Fruit fly (Drosophila melanogaster) whole organism, embryonic: ENCODE data around the gene CG32195.

Experiments used
- Ada2b ChIP-seq: fragments of 200-800 bp; sonication (Bioruptor generic); IDR thresholded peaks from 2 replicates; pipeline ENCODE4 v1.3.6; 2022; ENCODE audit warnings: missing biosample characterization, missing genetic modification characterization
- Atf3 ChIP-seq: fragments of 200-800 bp; sonication (Bioruptor generic); optimal IDR thresholded peaks from 3 replicates; lab custom pipeline; 2016; ENCODE audit warnings: missing biosample characterization, missing genetic modification characterization
- CG10959 ChIP-seq: fragments of 200-800 bp; sonication (Bioruptor generic); IDR thresholded peaks from 2 replicates; pipeline ENCODE4 v1.3.6; 2022; ENCODE audit warnings: missing biosample characterization, missing genetic modification characterization
- CG12219 ChIP-seq: fragments of 200-800 bp; sonication (Bioruptor generic); optimal IDR thresholded peaks from 3 replicates; lab custom pipeline; 2018; ENCODE audit warnings: missing biosample characterization, mild to moderate bottlenecking, missing genetic modification characterization
- CG12659 ChIP-seq: fragments of 200-800 bp; sonication (Bioruptor generic); optimal IDR thresholded peaks from 3 replicates; lab custom pipeline; 2017; ENCODE audit warnings: mild to moderate bottlenecking, missing biosample characterization, missing genetic modification reagents, missing genetic modification characterization
- CG12769 ChIP-seq: fragments of 200-800 bp; sonication (Bioruptor generic); optimal IDR thresholded peaks from 2 replicates; lab custom pipeline; 2019; ENCODE audit warnings: missing biosample characterization, mild to moderate bottlenecking, missing genetic modification characterization, moderate library complexity
- CG14441 ChIP-seq: fragments of 200-800 bp; sonication (Bioruptor generic); IDR thresholded peaks from 2 replicates; pipeline ENCODE4 v1.3.6; 2022; ENCODE audit warnings: missing biosample characterization, missing genetic modification characterization
- CG15479 ChIP-seq: fragments of 200-800 bp; sonication (Bioruptor generic); optimal IDR thresholded peaks from 3 replicates; lab custom pipeline; 2019; ENCODE audit warnings: missing biosample characterization, mild to moderate bottlenecking, missing genetic modification characterization, moderate library complexity
- CG15514 ChIP-seq: fragments of 200-800 bp; sonication (Bioruptor generic); optimal IDR thresholded peaks from 3 replicates; lab custom pipeline; 2017; ENCODE audit warnings: missing biosample characterization, missing genetic modification characterization, mild to moderate bottlenecking, moderate library complexity, missing genetic modification reagents
- CG17568 ChIP-seq: fragments of 200-800 bp; sonication (Bioruptor generic); optimal IDR thresholded peaks from 2 replicates; lab custom pipeline; 2018; ENCODE audit warnings: missing biosample characterization, mild to moderate bottlenecking, missing genetic modification characterization, moderate library complexity
- CG17912 ChIP-seq: fragments of 200-800 bp; sonication (Bioruptor generic); optimal IDR thresholded peaks from 2 replicates; lab custom pipeline; 2018; ENCODE audit warnings: missing biosample characterization, mild to moderate bottlenecking, missing genetic modification characterization
- CG18599 ChIP-seq: fragments of 200-800 bp; sonication (Bioruptor generic); optimal IDR thresholded peaks from 3 replicates; lab custom pipeline; 2017; ENCODE audit warnings: missing biosample characterization, missing genetic modification characterization, mild to moderate bottlenecking, moderate library complexity, missing genetic modification reagents
- CG2116 ChIP-seq: fragments of 200-800 bp; sonication (Bioruptor generic); optimal IDR thresholded peaks from 3 replicates; lab custom pipeline; 2018; ENCODE audit warnings: missing biosample characterization, mild to moderate bottlenecking, missing genetic modification characterization
- CG3163 ChIP-seq: fragments of 200-800 bp; sonication (Bioruptor generic); optimal IDR thresholded peaks from 3 replicates; lab custom pipeline; 2016; ENCODE audit warnings: missing biosample characterization, missing genetic modification characterization
- CG32767 ChIP-seq: fragments of 200-800 bp; sonication (Bioruptor generic); IDR thresholded peaks from 2 replicates; pipeline ENCODE4 v1.3.6; 2022; ENCODE audit warnings: missing biosample characterization, missing genetic modification characterization
- CG3281 ChIP-seq: fragments of 200-800 bp; sonication (Bioruptor generic); optimal IDR thresholded peaks from 3 replicates; lab custom pipeline; 2017; ENCODE audit warnings: missing biosample characterization, mild to moderate bottlenecking, missing genetic modification characterization
- CG6272 ChIP-seq: fragments of 200-800 bp; sonication (Bioruptor generic); IDR thresholded peaks from 2 replicates; pipeline ENCODE4 v1.3.6; 2022; ENCODE audit warnings: missing biosample characterization, missing genetic modification characterization
- CG6765 ChIP-seq: fragments of 200-800 bp; sonication (Bioruptor generic); optimal IDR thresholded peaks from 3 replicates; lab custom pipeline; 2017; ENCODE audit warnings: missing biosample characterization, mild to moderate bottlenecking, missing genetic modification characterization
- CG7372 ChIP-seq: fragments of 200-800 bp; sonication (Bioruptor generic); IDR thresholded peaks from 2 replicates; pipeline ENCODE4 v1.3.6; 2022; ENCODE audit warnings: missing biosample characterization, missing genetic modification characterization
- CG7839 ChIP-seq: fragments of 200-800 bp; sonication (Bioruptor generic); optimal IDR thresholded peaks from 3 replicates; lab custom pipeline; 2018; ENCODE audit warnings: missing biosample characterization, mild to moderate bottlenecking, missing genetic modification characterization, moderate library complexity
- CG7963 ChIP-seq: fragments of 200-800 bp; sonication (Bioruptor generic); IDR thresholded peaks from 3 replicates; pipeline ENCODE4 v1.3.6; 2022; ENCODE audit warnings: missing biosample characterization, missing genetic modification characterization; ENCODE audit not compliant: partially characterized antibody
- CG8281 ChIP-seq: fragments of 200-800 bp; sonication (Bioruptor generic); optimal IDR thresholded peaks from 2 replicates; lab custom pipeline; 2018; ENCODE audit warnings: missing biosample characterization, mild to moderate bottlenecking, missing genetic modification characterization, moderate library complexity
- D19B ChIP-seq: fragments of 200-800 bp; sonication (Bioruptor generic); optimal IDR thresholded peaks from 2 replicates; lab custom pipeline; 2017; ENCODE audit warnings: missing biosample characterization, mild to moderate bottlenecking, missing genetic modification characterization
- Doc2 ChIP-seq: fragments of 200-800 bp; sonication (Bioruptor generic); IDR thresholded peaks from 2 replicates; pipeline ENCODE4 v1.3.6; 2022; ENCODE audit warnings: missing biosample characterization, missing genetic modification characterization
- Drgx ChIP-seq: fragments of 200-800 bp; sonication (Bioruptor generic); IDR thresholded peaks from 2 replicates; pipeline ENCODE4 v1.3.6; 2022; ENCODE audit warnings: missing biosample characterization, missing genetic modification characterization
- Fer3 ChIP-seq: fragments of 200-800 bp; sonication (Bioruptor generic); optimal IDR thresholded peaks from 2 replicates; lab custom pipeline; 2018; ENCODE audit warnings: missing biosample characterization, mild to moderate bottlenecking, missing genetic modification characterization, moderate library complexity
- HLH3B ChIP-seq: fragments of 200-800 bp; sonication (Bioruptor generic); IDR thresholded peaks from 2 replicates; pipeline ENCODE4 v1.3.6; 2022; ENCODE audit warnings: missing biosample characterization, missing genetic modification characterization
- HLH4C ChIP-seq: fragments of 200-800 bp; sonication (Bioruptor generic); IDR thresholded peaks from 3 replicates; pipeline ENCODE4 v1.3.6; 2022; ENCODE audit warnings: missing biosample characterization, missing genetic modification characterization; ENCODE audit not compliant: partially characterized antibody
- Hmr ChIP-seq: fragments of 200-800 bp; sonication (Bioruptor generic); optimal IDR thresholded peaks from 3 replicates; lab custom pipeline; 2017; ENCODE audit warnings: mild to moderate bottlenecking, missing biosample characterization, missing genetic modification reagents, missing genetic modification characterization
- Max ChIP-seq: fragments of 200-800 bp; sonication (Bioruptor generic); optimal IDR thresholded peaks from 2 replicates; lab custom pipeline; 2016; ENCODE audit warnings: missing biosample characterization, mild to moderate bottlenecking, missing genetic modification characterization
- Oaz ChIP-seq: fragments of 200-800 bp; sonication (Bioruptor generic); IDR thresholded peaks from 2 replicates; pipeline ENCODE4 v1.3.6; 2022; ENCODE audit warnings: missing biosample characterization, missing genetic modification characterization
- Pdp1 ChIP-seq, 2 experiments: fragments of 200-800 bp; sonication (Bioruptor generic); optimal IDR thresholded peaks; 3 replicates each; lab custom pipeline; 2016; ENCODE audit warnings: missing biosample characterization in 2 of 2, missing genetic modification characterization in 2 of 2, mild to moderate bottlenecking in 1 of 2, moderate library complexity in 1 of 2
- Poxn ChIP-seq: fragments of 200-800 bp; sonication (Bioruptor generic); IDR thresholded peaks from 2 replicates; pipeline ENCODE4 v1.3.6; 2022; ENCODE audit warnings: missing biosample characterization, missing genetic modification characterization
- Scr ChIP-seq: fragments of 200-800 bp; sonication (Bioruptor generic); IDR thresholded peaks from 2 replicates; pipeline ENCODE4 v1.3.6; 2022; ENCODE audit warnings: missing biosample characterization, missing genetic modification characterization; ENCODE audit not compliant: partially characterized antibody
- Tbp ChIP-seq: fragments of >200 bp; optimal IDR thresholded peaks from 2 replicates; lab custom pipeline; 2018; ENCODE audit warnings: missing biosample characterization, missing genetic modification characterization
- bowl ChIP-seq: fragments of 200-800 bp; sonication (Bioruptor generic); IDR thresholded peaks from 2 replicates; pipeline ENCODE4 v1.3.6; 2022; ENCODE audit warnings: missing biosample characterization, missing genetic modification characterization
- caup ChIP-seq: fragments of 200-800 bp; sonication (Bioruptor generic); optimal IDR thresholded peaks from 3 replicates; lab custom pipeline; 2017; ENCODE audit warnings: missing biosample characterization, mild to moderate bottlenecking, missing genetic modification characterization, moderate library complexity; ENCODE audit not compliant: severe bottlenecking
- ci ChIP-seq: fragments of 200-800 bp; sonication (Bioruptor generic); IDR thresholded peaks from 3 replicates; pipeline ENCODE4 v1.3.6; 2022; ENCODE audit warnings: missing biosample characterization, missing genetic modification characterization
- en ChIP-seq: fragments of 200-800 bp; sonication (Bioruptor generic); optimal IDR thresholded peaks from 2 replicates; lab custom pipeline; 2016; ENCODE audit warnings: missing biosample characterization, missing genetic modification characterization
- hth ChIP-seq: fragments of >200 bp; optimal IDR thresholded peaks from 2 replicates; lab custom pipeline; 2017; ENCODE audit warnings: inconsistent platforms
- jumu ChIP-seq: fragments of 200-800 bp; sonication (Bioruptor generic); optimal IDR thresholded peaks from 3 replicates; lab custom pipeline; 2016; ENCODE audit warnings: missing biosample characterization, missing genetic modification characterization
- mirr ChIP-seq: fragments of 200-800 bp; sonication (Bioruptor generic); optimal IDR thresholded peaks from 3 replicates; lab custom pipeline; 2018; ENCODE audit warnings: missing biosample characterization, mild to moderate bottlenecking, missing genetic modification characterization
- nom ChIP-seq: fragments of 200-800 bp; sonication (Bioruptor generic); optimal IDR thresholded peaks from 2 replicates; lab custom pipeline; 2017; ENCODE audit warnings: missing biosample characterization, missing genetic modification characterization, mild to moderate bottlenecking, moderate library complexity, missing genetic modification reagents
- repo ChIP-seq: fragments of 200-800 bp; sonication (Bioruptor generic); optimal IDR thresholded peaks from 2 replicates; lab custom pipeline; 2016; ENCODE audit warnings: missing biosample characterization, missing genetic modification characterization
- salm ChIP-seq: fragments of 200-800 bp; sonication (Bioruptor generic); optimal IDR thresholded peaks from 2 replicates; lab custom pipeline; 2018; ENCODE audit warnings: missing biosample characterization, mild to moderate bottlenecking, missing genetic modification characterization
- seq ChIP-seq: fragments of 200-800 bp; sonication (Bioruptor generic); IDR thresholded peaks from 2 replicates; pipeline ENCODE4 v1.3.6; 2022; ENCODE audit warnings: missing biosample characterization, missing genetic modification characterization
- tio ChIP-seq: fragments of 200-800 bp; sonication (Bioruptor generic); optimal IDR thresholded peaks from 2 replicates; lab custom pipeline; 2017; ENCODE audit warnings: missing biosample characterization, missing genetic modification characterization, inconsistent platforms
- tup ChIP-seq: fragments of 200-800 bp; sonication (Bioruptor generic); optimal IDR thresholded peaks from 2 replicates; lab custom pipeline; 2016; ENCODE audit warnings: missing biosample characterization, mild to moderate bottlenecking, missing genetic modification characterization, moderate library complexity
- tx ChIP-seq: fragments of 200-800 bp; sonication (Bioruptor generic); optimal IDR thresholded peaks from 2 replicates; lab custom pipeline; 2016; ENCODE audit warnings: missing biosample characterization, missing genetic modification characterization
- usp ChIP-seq: fragments of >200 bp; optimal IDR thresholded peaks from 2 replicates; lab custom pipeline; 2017; ENCODE audit warnings: missing biosample characterization, missing genetic modification characterization
- wor ChIP-seq: fragments of 200-800 bp; sonication (Bioruptor generic); IDR thresholded peaks from 2 replicates; pipeline ENCODE4 v1.3.6; 2022; ENCODE audit warnings: missing biosample characterization, missing genetic modification characterization

Gene CG32195

dm6 chr3L:18088027-18088426, 24.7 kb upstream of the CG32195 start (continued):
- peak; percentile 30 for TF ChIP-seq CG12659 (GFP tag; lab: Kevin White, UChicago)
- no peak for TF ChIP-seq CG2116 (GFP tag; lab: Kevin White, UChicago)
- no peak for TF ChIP-seq mirr (GFP tag; lab: Kevin White, UChicago)
- no peak for TF ChIP-seq tio (GFP tag; lab: Kevin White, UChicago)
- TF ChIP-seq Ada2b (GFP tag; lab: Robert Waterston, UW), result no peak
- peak; percentile 2 for TF ChIP-seq CG15514
- peak; percentile 47; the same call in 2 of the 3 replicates for TF ChIP-seq HLH4C (GFP tag; lab: Robert Waterston, UW)
- no peak for TF ChIP-seq Hmr (GFP tag; lab: Kevin White, UChicago)
- peak; percentile 55; the same call in 2 of the 3 replicates for TF ChIP-seq ci
- TF ChIP-seq Oaz (GFP tag; lab: Robert Waterston, UW), result no peak
- TF ChIP-seq CG7963 (GFP tag; lab: Robert Waterston, UW), result no peak
- no peak for TF ChIP-seq CG12219 (GFP tag; lab: Kevin White, UChicago)
- TF ChIP-seq CG32767 (GFP tag; lab: Robert Waterston, UW), result no peak
- TF ChIP-seq CG8281 (tag; lab: Kevin White, UChicago), result no peak
- TF ChIP-seq repo (GFP tag; lab: Kevin White, UChicago), result no peak
- TF ChIP-seq hth (lab: Kevin White, UChicago), result no peak
- no peak for TF ChIP-seq HLH3B (GFP tag; lab: Robert Waterston, UW)
- TF ChIP-seq CG6272, result no peak
- no peak for TF ChIP-seq CG15479 (GFP tag; lab: Kevin White, UChicago)
- TF ChIP-seq Pdp1 (GFP tag; optimal IDR thresholded peaks at IDR 0.05; lab: Kevin White, UChicago), result peak in 1 of 2 experiments; percentile 55
- TF ChIP-seq seq (GFP tag; lab: Robert Waterston, UW), result no peak
- TF ChIP-seq bowl (GFP tag; lab: Robert Waterston, UW), result no peak
- TF ChIP-seq Atf3, result no peak
- TF ChIP-seq caup, result no peak
- no peak for TF ChIP-seq CG7372 (GFP tag; lab: Robert Waterston, UW)
- TF ChIP-seq Max (GFP tag; lab: Kevin White, UChicago), result no peak
- TF ChIP-seq tx (GFP tag; lab: Kevin White, UChicago), result no peak
- TF ChIP-seq CG14441 (GFP tag; lab: Robert Waterston, UW), result no peak
- no peak for TF ChIP-seq usp (GFP tag; lab: Kevin White, UChicago)
- TF ChIP-seq Scr (GFP tag; lab: Robert Waterston, UW), result no peak; the same call in 1 of the 2 replicates
- TF ChIP-seq Tbp (GFP tag; lab: Kevin White, UChicago), result no peak
- no peak for TF ChIP-seq Fer3 (tag; lab: Kevin White, UChicago)
- TF ChIP-seq CG18599 (GFP tag; lab: Kevin White, UChicago), result no peak
- no peak for TF ChIP-seq Doc2 (GFP tag; lab: Robert Waterston, UW)
- no peak for TF ChIP-seq CG3163 (GFP tag; lab: Kevin White, UChicago)
- TF ChIP-seq CG7839 (tag; lab: Kevin White, UChicago), result peak; percentile 34
- TF ChIP-seq CG3281 (GFP tag; lab: Kevin White, UChicago), result no peak
- TF ChIP-seq wor (GFP tag; lab: Robert Waterston, UW), result no peak
- TF ChIP-seq CG12769 (tag; lab: Kevin White, UChicago), result peak; percentile 17
- TF ChIP-seq D19B (GFP tag; lab: Kevin White, UChicago), result no peak
- TF ChIP-seq CG17912 (GFP tag; lab: Kevin White, UChicago), result no peak
- no peak for TF ChIP-seq jumu (GFP tag; lab: Kevin White, UChicago)
- TF ChIP-seq salm, result no peak
- TF ChIP-seq en (GFP tag; lab: Kevin White, UChicago), result no peak
- no peak for TF ChIP-seq nom (GFP tag; lab: Kevin White, UChicago)
- TF ChIP-seq Drgx, result no peak
- TF ChIP-seq CG10959 (GFP tag; lab: Robert Waterston, UW), result no peak
- TF ChIP-seq tup (GFP tag; lab: Kevin White, UChicago), result no peak
- no peak for TF ChIP-seq Poxn (GFP tag; lab: Robert Waterston, UW)
- TF ChIP-seq CG17568, result no peak
- TF ChIP-seq CG6765, result no peak
